Fruit fly (Drosophila melanogaster) S2 (cell line): ENCODE measurements around the gene CG14540.

ENCODE experiments used
- CG8478 ChIP-seq: fragments of >200 bp; optimal IDR thresholded peaks from 2 replicates; lab custom pipeline; 2018
- CTCF ChIP-seq, 2 experiments: fragments of >200 bp; optimal IDR thresholded peaks; 2 replicates each; lab custom pipeline; 2018

- TF ChIP-seq CTCF (optimal IDR thresholded peaks at IDR 0.05; lab: Kevin White, UChicago): no peak
- TF ChIP-seq CG8478 (lab: Kevin White, UChicago): no peak
These were observed 9.8 kb downstream of the CG14540 start for dm6 chr3R:25968915-25969314.
